Fruit fly (Drosophila melanogaster) whole organism, embryonic: Measurements from ENCODE around the gene fbl.

ENCODE experiments used
- CG10366 ChIP-seq: fragments of 200-800 bp; sonication (Bioruptor generic); IDR thresholded peaks from 2 replicates; pipeline ENCODE4 v1.3.6; 2022; ENCODE audit warnings: missing biosample characterization, missing genetic modification characterization
- CG11247 ChIP-seq: fragments of 200-800 bp; sonication (Bioruptor generic); IDR thresholded peaks from 2 replicates; pipeline ENCODE4 v1.3.6; 2022; ENCODE audit warnings: missing biosample characterization, missing genetic modification characterization
- CG11723 ChIP-seq: fragments of 200-800 bp; sonication (Bioruptor generic); optimal IDR thresholded peaks from 2 replicates; lab custom pipeline; 2017; ENCODE audit warnings: missing biosample characterization, mild to moderate bottlenecking, missing genetic modification characterization
- CG13424 ChIP-seq: fragments of 200-800 bp; sonication (Bioruptor generic); optimal IDR thresholded peaks from 2 replicates; lab custom pipeline; 2019; ENCODE audit warnings: missing biosample characterization, mild to moderate bottlenecking, missing genetic modification characterization, moderate library complexity
- CG13894 ChIP-seq: fragments of 200-800 bp; sonication (Bioruptor generic); optimal IDR thresholded peaks from 3 replicates; lab custom pipeline; 2018; ENCODE audit warnings: missing biosample characterization, mild to moderate bottlenecking, missing genetic modification characterization, moderate library complexity
- CG17802 ChIP-seq: fragments of 200-800 bp; sonication (Bioruptor generic); optimal IDR thresholded peaks from 2 replicates; lab custom pipeline; 2018; ENCODE audit warnings: missing biosample characterization, mild to moderate bottlenecking, missing genetic modification characterization, moderate library complexity
- CG17912 ChIP-seq: fragments of 200-800 bp; sonication (Bioruptor generic); optimal IDR thresholded peaks from 2 replicates; lab custom pipeline; 2018; ENCODE audit warnings: missing biosample characterization, mild to moderate bottlenecking, missing genetic modification characterization
- CG2116 ChIP-seq: fragments of 200-800 bp; sonication (Bioruptor generic); optimal IDR thresholded peaks from 3 replicates; lab custom pipeline; 2018; ENCODE audit warnings: missing biosample characterization, mild to moderate bottlenecking, missing genetic modification characterization
- CG2199 ChIP-seq: fragments of 200-800 bp; sonication (Bioruptor generic); IDR thresholded peaks from 3 replicates; pipeline ENCODE4 v1.3.6; 2022; ENCODE audit warnings: missing biosample characterization, missing genetic modification characterization
- CG32772 ChIP-seq: fragments of 200-800 bp; sonication (Bioruptor generic); IDR thresholded peaks from 2 replicates; pipeline ENCODE4 v1.3.6; 2022; ENCODE audit warnings: missing biosample characterization, missing genetic modification characterization
- CG33213 ChIP-seq: fragments of 200-800 bp; sonication (Bioruptor generic); optimal IDR thresholded peaks from 3 replicates; lab custom pipeline; 2016; ENCODE audit warnings: missing biosample characterization, missing genetic modification characterization
- CG34224 ChIP-seq: fragments of 200-800 bp; sonication (Bioruptor generic); IDR thresholded peaks from 3 replicates; pipeline ENCODE4 v1.3.6; 2022; ENCODE audit warnings: missing biosample characterization, missing genetic modification characterization; ENCODE audit not compliant: partially characterized antibody
- CG4404 ChIP-seq: fragments of 200-800 bp; sonication (Bioruptor generic); IDR thresholded peaks from 2 replicates; pipeline ENCODE4 v1.3.6; 2022; ENCODE audit warnings: missing biosample characterization, missing genetic modification characterization
- CG4854 ChIP-seq: fragments of 200-800 bp; sonication (Bioruptor generic); optimal IDR thresholded peaks from 2 replicates; lab custom pipeline; 2016; ENCODE audit warnings: missing biosample characterization, missing genetic modification characterization, inconsistent platforms
- CG6175 ChIP-seq: fragments of 200-800 bp; sonication (Bioruptor generic); IDR thresholded peaks from 3 replicates; pipeline ENCODE4 v1.3.6; 2022; ENCODE audit warnings: missing biosample characterization, missing genetic modification characterization
- CG6689 ChIP-seq: fragments of 200-800 bp; sonication (Bioruptor generic); IDR thresholded peaks from 2 replicates; pipeline ENCODE4 v1.3.6; 2022; ENCODE audit warnings: missing biosample characterization, missing genetic modification characterization
- CG8290 ChIP-seq, 3 experiments: fragments of 200-800 bp; sonication (Bioruptor generic); optimal IDR thresholded peaks; 2 replicates each; lab custom pipeline; 2016 to 2019; ENCODE audit warnings: missing biosample characterization in 3 of 3, missing genetic modification characterization in 3 of 3, mild to moderate bottlenecking in 2 of 3, moderate library complexity in 1 of 3
- CG9876 ChIP-seq: fragments of 200-800 bp; sonication (Bioruptor generic); optimal IDR thresholded peaks from 2 replicates; lab custom pipeline; 2016; ENCODE audit warnings: missing biosample characterization, missing genetic modification characterization
- Dfd ChIP-seq, 2 experiments: fragments of >200 bp; optimal IDR thresholded peaks; 2 replicates each; lab custom pipeline; 2017; ENCODE audit warnings: missing biosample characterization in 2 of 2, missing genetic modification characterization in 2 of 2
- Ets65A ChIP-seq: fragments of 200-800 bp; sonication (Bioruptor generic); peaks from one replicate; lab custom pipeline; 2016; ENCODE audit warnings: missing biosample characterization, missing genetic modification characterization
- Hmx ChIP-seq: fragments of 200-800 bp; sonication (Bioruptor generic); optimal IDR thresholded peaks from 2 replicates; lab custom pipeline; 2016; ENCODE audit warnings: missing biosample characterization, missing genetic modification characterization
- Hr51 ChIP-seq, 2 experiments: fragments of 200-800 bp; sonication (Bioruptor generic); optimal IDR thresholded peaks; 2 replicates in 1 of 2; 3 replicates in 1 of 2; lab custom pipeline; 2016 to 2018; ENCODE audit warnings: missing biosample characterization in 2 of 2, missing genetic modification characterization in 2 of 2, mild to moderate bottlenecking in 1 of 2, moderate library complexity in 1 of 2
- Hsf ChIP-seq: fragments of 200-800 bp; sonication (Bioruptor generic); optimal IDR thresholded peaks from 3 replicates; lab custom pipeline; 2016; ENCODE audit warnings: missing biosample characterization, missing genetic modification characterization
- MESR4 ChIP-seq: fragments of 200-800 bp; sonication (Bioruptor generic); optimal IDR thresholded peaks from 2 replicates; lab custom pipeline; 2018; ENCODE audit warnings: missing biosample characterization, mild to moderate bottlenecking, missing genetic modification characterization, moderate library complexity
- MTF-1 ChIP-seq: fragments of 200-800 bp; sonication (Bioruptor generic); optimal IDR thresholded peaks from 2 replicates; lab custom pipeline; 2018; ENCODE audit warnings: missing biosample characterization, mild to moderate bottlenecking, missing genetic modification characterization, borderline replicate concordance
- Sry-δ ChIP-seq: fragments of 200-800 bp; sonication (Bioruptor generic); optimal IDR thresholded peaks from 2 replicates; lab custom pipeline; 2016; ENCODE audit warnings: missing biosample characterization, missing genetic modification characterization
- Stat92E ChIP-seq, 3 experiments: fragments of >200 bp in 2 of 3; fragments of 200-800 bp in 1 of 3; sonication (Bioruptor generic) in 1 of 3; optimal IDR thresholded peaks; 2 replicates each; lab custom pipeline; 2017 to 2019; ENCODE audit warnings: missing biosample characterization in 3 of 3, missing genetic modification characterization in 3 of 3, mild to moderate bottlenecking in 1 of 3, moderate library complexity in 1 of 3
- Vsx1 ChIP-seq: fragments of 200-800 bp; sonication (Bioruptor generic); optimal IDR thresholded peaks from 2 replicates; lab custom pipeline; 2017; ENCODE audit warnings: missing biosample characterization, mild to moderate bottlenecking, missing genetic modification characterization, missing genetic modification reagents
- ash1 ChIP-seq: fragments of 200-800 bp; sonication (Bioruptor generic); optimal IDR thresholded peaks from 2 replicates; lab custom pipeline; 2018; ENCODE audit warnings: missing biosample characterization, mild to moderate bottlenecking, missing genetic modification characterization
- bigmax ChIP-seq: fragments of 200-800 bp; sonication (Bioruptor generic); optimal IDR thresholded peaks from 2 replicates; lab custom pipeline; 2018; ENCODE audit warnings: missing biosample characterization, mild to moderate bottlenecking, missing genetic modification characterization
- cas ChIP-seq: fragments of 200-800 bp; sonication (Bioruptor generic); IDR thresholded peaks from 2 replicates; pipeline ENCODE4 v1.3.6; 2022; ENCODE audit warnings: missing biosample characterization, missing genetic modification characterization
- caup ChIP-seq: fragments of 200-800 bp; sonication (Bioruptor generic); optimal IDR thresholded peaks from 3 replicates; lab custom pipeline; 2017; ENCODE audit warnings: missing biosample characterization, mild to moderate bottlenecking, missing genetic modification characterization, moderate library complexity; ENCODE audit not compliant: severe bottlenecking
- chn ChIP-seq: fragments of 200-800 bp; sonication (Bioruptor generic); optimal IDR thresholded peaks from 2 replicates; lab custom pipeline; 2016; ENCODE audit warnings: missing biosample characterization, missing genetic modification characterization
- crol ChIP-seq: fragments of 200-800 bp; sonication (Bioruptor generic); IDR thresholded peaks from 2 replicates; pipeline ENCODE4 v1.3.6; 2022; ENCODE audit warnings: missing biosample characterization, missing genetic modification characterization
- danr ChIP-seq: fragments of 200-800 bp; sonication (Bioruptor generic); IDR thresholded peaks from 2 replicates; pipeline ENCODE4 v1.3.6; 2022; ENCODE audit warnings: missing biosample characterization, missing genetic modification characterization
- gem ChIP-seq: fragments of 200-800 bp; sonication (Bioruptor generic); optimal IDR thresholded peaks from 2 replicates; lab custom pipeline; 2019; ENCODE audit warnings: missing biosample characterization, mild to moderate bottlenecking, missing genetic modification characterization, moderate library complexity
- gsb-n ChIP-seq: fragments of 200-800 bp; sonication (Bioruptor generic); optimal IDR thresholded peaks from 3 replicates; lab custom pipeline; 2018; ENCODE audit warnings: missing biosample characterization, mild to moderate bottlenecking, missing genetic modification characterization
- h ChIP-seq: fragments of >200 bp; optimal IDR thresholded peaks from 2 replicates; lab custom pipeline; 2017
- hkb ChIP-seq, 2 experiments: fragments of 200-800 bp in 1 of 2; fragments of >200 bp in 1 of 2; sonication (Bioruptor generic) in 1 of 2; IDR thresholded peaks in 1 of 2; optimal IDR thresholded peaks in 1 of 2; 2 replicates each; pipeline versions ENCODE4 v1.3.6 to Lab custom; 2017 to 2022; ENCODE audit warnings: missing biosample characterization in 1 of 2, missing genetic modification characterization in 1 of 2
- klu ChIP-seq: fragments of 200-800 bp; sonication (Bioruptor generic); IDR thresholded peaks from 2 replicates; pipeline ENCODE4 v1.3.6; 2022; ENCODE audit warnings: missing biosample characterization, missing genetic modification characterization
- lola ChIP-seq, 3 experiments: fragments of >200 bp in 2 of 3; fragments of 200-800 bp in 1 of 3; sonication (Bioruptor generic) in 1 of 3; optimal IDR thresholded peaks; 2 replicates each; lab custom pipeline; 2017 to 2019; ENCODE audit warnings: missing biosample characterization in 3 of 3, missing genetic modification characterization in 3 of 3, mild to moderate bottlenecking in 1 of 3, moderate library complexity in 1 of 3
- nau ChIP-seq: fragments of 200-800 bp; sonication (Bioruptor generic); optimal IDR thresholded peaks from 3 replicates; lab custom pipeline; 2017; ENCODE audit warnings: missing biosample characterization, mild to moderate bottlenecking, missing genetic modification characterization, missing genetic modification reagents
- run ChIP-seq: fragments of 200-800 bp; sonication (Bioruptor generic); optimal IDR thresholded peaks from 3 replicates; lab custom pipeline; 2018; ENCODE audit warnings: missing biosample characterization, mild to moderate bottlenecking, missing genetic modification characterization
- sisA ChIP-seq: fragments of 200-800 bp; sonication (Bioruptor generic); IDR thresholded peaks from 2 replicates; pipeline ENCODE4 v1.3.6; 2022; ENCODE audit warnings: missing biosample characterization, missing genetic modification characterization
- tio ChIP-seq: fragments of 200-800 bp; sonication (Bioruptor generic); optimal IDR thresholded peaks from 2 replicates; lab custom pipeline; 2017; ENCODE audit warnings: missing biosample characterization, missing genetic modification characterization, inconsistent platforms
- vfl ChIP-seq: fragments of 200-800 bp; sonication (Bioruptor generic); optimal IDR thresholded peaks from 2 replicates; lab custom pipeline; 2016; ENCODE audit warnings: missing biosample characterization, missing genetic modification characterization
- zf30C ChIP-seq: fragments of 200-800 bp; sonication (Bioruptor generic); optimal IDR thresholded peaks from 3 replicates; lab custom pipeline; 2018; ENCODE audit warnings: missing biosample characterization, mild to moderate bottlenecking, missing genetic modification characterization

fbl gene

DNA sequence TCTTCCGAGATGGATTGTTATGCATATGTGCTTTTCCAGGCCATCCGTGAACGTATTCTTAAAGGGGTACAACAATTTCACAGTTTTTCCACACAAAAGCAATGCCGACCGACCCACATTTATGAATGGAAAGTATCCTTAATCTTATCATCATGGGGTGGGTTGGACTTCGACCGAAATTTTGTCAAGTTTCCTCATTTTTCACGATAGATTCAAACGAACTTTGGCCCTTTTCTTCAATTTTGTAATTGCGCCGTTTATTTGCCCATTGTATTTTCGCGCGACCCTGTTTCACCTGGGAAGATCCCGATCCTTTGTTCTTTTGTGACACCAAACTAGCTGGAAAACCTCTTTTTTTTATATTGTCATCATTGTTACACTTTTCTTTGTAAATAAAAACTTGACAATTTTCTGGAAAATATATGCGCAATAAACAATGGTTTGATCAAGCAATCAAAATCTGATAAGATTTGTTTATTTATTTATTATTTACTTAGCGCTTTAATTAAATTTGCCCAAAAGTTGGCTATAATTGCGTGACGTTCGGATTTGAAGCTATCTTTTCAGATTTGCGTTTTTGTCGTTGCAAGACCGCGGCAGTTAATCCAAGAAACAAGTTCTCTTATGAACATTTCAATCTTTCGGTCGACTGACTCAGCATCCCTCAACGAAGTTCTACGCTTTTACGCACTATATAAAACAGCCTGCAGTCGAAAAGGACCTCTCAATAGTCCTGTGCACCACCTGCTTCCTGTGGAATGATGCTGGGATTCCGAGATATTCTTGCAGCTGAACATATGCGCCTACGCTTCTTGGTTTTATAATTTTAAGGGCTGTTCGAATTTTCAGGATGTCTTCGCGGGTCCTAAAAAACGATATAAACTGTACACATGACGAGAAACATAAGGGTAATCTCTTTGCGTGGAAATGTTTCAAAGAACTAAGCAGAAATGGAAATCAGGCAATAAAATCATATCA is 22.0 kb downstream of the fbl start (continued):
- TF ChIP-seq cas (GFP tag; lab: Robert Waterston, UW) = no peak
- TF ChIP-seq CG10366 = no peak
- no peak for TF ChIP-seq Hsf
- no peak for TF ChIP-seq h (lab: Kevin White, UChicago)
- TF ChIP-seq Vsx1 (GFP tag; lab: Kevin White, UChicago) = peak; percentile 72
- no peak for TF ChIP-seq nau (GFP tag; lab: Kevin White, UChicago)
- TF ChIP-seq CG13894 (tag; lab: Kevin White, UChicago) = no peak
- no peak for TF ChIP-seq sisA (GFP tag; lab: Robert Waterston, UW)
- TF ChIP-seq zf30C (GFP tag; lab: Kevin White, UChicago) = no peak
- TF ChIP-seq CG4854 (GFP tag; lab: Kevin White, UChicago) = no peak
- TF ChIP-seq bigmax (GFP tag; lab: Kevin White, UChicago) = no peak
- no peak for TF ChIP-seq tio (GFP tag; lab: Kevin White, UChicago)
- peak; percentile 30 for TF ChIP-seq MTF-1 (GFP tag; lab: Kevin White, UChicago)
- TF ChIP-seq Hr51 (GFP tag; optimal IDR thresholded peaks at IDR 0.05; lab: Kevin White, UChicago) = peak in 1 of 2 experiments; percentile 8
- no peak for TF ChIP-seq Ets65A (GFP tag; lab: Kevin White, UChicago)
- TF ChIP-seq gsb-n (tag; lab: Kevin White, UChicago) = peak; percentile 25
- no peak for TF ChIP-seq hkb (optimal IDR thresholded peaks at IDR 0.05; lab: Kevin White, UChicago)
- peak; percentile 38; the same call in 1 of the 2 replicates for TF ChIP-seq hkb (GFP tag; IDR thresholded peaks at IDR 0.05; lab: Robert Waterston, UW)
- peak in 1 of 3 experiments; percentile 64 for TF ChIP-seq lola (GFP tag; optimal IDR thresholded peaks at IDR 0.05; lab: Kevin White, UChicago)
- peak; percentile 27 for TF ChIP-seq caup (GFP tag; lab: Kevin White, UChicago)
- no peak for TF ChIP-seq Hmx (GFP tag; lab: Kevin White, UChicago)
- no peak for TF ChIP-seq vfl
- no peak for TF ChIP-seq CG32772 (GFP tag; lab: Robert Waterston, UW)
- no peak for TF ChIP-seq CG4404 (GFP tag; lab: Robert Waterston, UW)
- TF ChIP-seq CG6175 = no peak
- peak; percentile 38 for TF ChIP-seq CG13424
- no peak for TF ChIP-seq klu (GFP tag; lab: Robert Waterston, UW)
- no peak for TF ChIP-seq CG8290 (GFP tag; optimal IDR thresholded peaks at IDR 0.05; lab: Kevin White, UChicago)
- peak in 1 of 2 experiments; percentile 34 for TF ChIP-seq CG8290 (tag; optimal IDR thresholded peaks at IDR 0.05; lab: Kevin White, UChicago)
- TF ChIP-seq CG6689 = no peak
- no peak for TF ChIP-seq Stat92E (GFP tag; optimal IDR thresholded peaks at IDR 0.05; lab: Kevin White, UChicago)
- TF ChIP-seq CG33213 (GFP tag; lab: Kevin White, UChicago) = no peak
- no peak for TF ChIP-seq Sry-δ
- no peak for TF ChIP-seq danr
- TF ChIP-seq CG11247 (GFP tag; lab: Robert Waterston, UW) = no peak
- TF ChIP-seq run = peak; percentile 12
- TF ChIP-seq CG9876 (GFP tag; lab: Kevin White, UChicago) = no peak
- peak; percentile 83; the same call in 2 of the 3 replicates for TF ChIP-seq CG2199 (GFP tag; lab: Robert Waterston, UW)
- TF ChIP-seq MESR4 (GFP tag; lab: Kevin White, UChicago) = no peak
- TF ChIP-seq CG2116 (GFP tag; lab: Kevin White, UChicago) = no peak
- TF ChIP-seq CG17802 (tag; lab: Kevin White, UChicago) = peak; percentile 71
- TF ChIP-seq CG11723 = no peak
- no peak for TF ChIP-seq Dfd (GFP tag; optimal IDR thresholded peaks at IDR 0.05; lab: Kevin White, UChicago)
- TF ChIP-seq crol (GFP tag; lab: Robert Waterston, UW) = no peak
- peak; percentile 19 for TF ChIP-seq CG17912
- TF ChIP-seq ash1 (GFP tag; lab: Kevin White, UChicago) = no peak
- TF ChIP-seq gem (tag; lab: Kevin White, UChicago) = peak; percentile 30
- no peak for TF ChIP-seq chn (GFP tag; lab: Kevin White, UChicago)
- TF ChIP-seq CG34224 (GFP tag; lab: Robert Waterston, UW) = no peak
